Fruit fly (Drosophila melanogaster) whole organism, pupa: ENCODE results near the gene stv.

ENCODE experiments used
- CG10348 ChIP-seq: fragments of 200-800 bp; sonication (Bioruptor generic); IDR thresholded peaks from 2 replicates; pipeline ENCODE4 v1.3.6; 2022; ENCODE audit warnings: missing biosample characterization, missing genetic modification characterization
- CG12605 ChIP-seq: fragments of 200-800 bp; sonication (Bioruptor generic); IDR thresholded peaks from 2 replicates; pipeline ENCODE4 v1.3.6; 2022; ENCODE audit warnings: missing biosample characterization, missing genetic modification characterization
- CG13204 ChIP-seq: fragments of 200-800 bp; sonication (Bioruptor generic); optimal IDR thresholded peaks from 2 replicates; lab custom pipeline; 2018; ENCODE audit warnings: missing biosample characterization, mild to moderate bottlenecking, missing genetic modification characterization, moderate library complexity
- CG15710 ChIP-seq: fragments of 200-800 bp; sonication (Bioruptor generic); optimal IDR thresholded peaks from 2 replicates; lab custom pipeline; 2018; ENCODE audit warnings: missing biosample characterization, mild to moderate bottlenecking, missing genetic modification characterization, moderate library complexity
- CG17806 ChIP-seq: fragments of 200-800 bp; sonication (Bioruptor generic); optimal IDR thresholded peaks from 2 replicates; lab custom pipeline; 2018; ENCODE audit warnings: missing biosample characterization, mild to moderate bottlenecking, missing genetic modification characterization, moderate library complexity
- CG34367 ChIP-seq: fragments of 200-800 bp; sonication (Bioruptor generic); optimal IDR thresholded peaks from 2 replicates; lab custom pipeline; 2018; ENCODE audit warnings: missing biosample characterization, mild to moderate bottlenecking, missing genetic modification characterization
- D1 ChIP-seq: fragments of 200-800 bp; sonication (Bioruptor generic); optimal IDR thresholded peaks from 2 replicates; lab custom pipeline; 2018; ENCODE audit warnings: missing biosample characterization, mild to moderate bottlenecking, missing genetic modification characterization, moderate library complexity
- EcR ChIP-seq: fragments of 200-800 bp; sonication (Bioruptor generic); optimal IDR thresholded peaks from 3 replicates; lab custom pipeline; 2019; ENCODE audit warnings: missing biosample characterization, missing genetic modification characterization, mild to moderate bottlenecking, moderate library complexity, missing genetic modification reagents
- Ets98B ChIP-seq: fragments of 200-800 bp; sonication (Bioruptor generic); IDR thresholded peaks from 2 replicates; pipeline ENCODE4 v1.3.6; 2022; ENCODE audit warnings: missing biosample characterization, missing genetic modification characterization
- Snoo ChIP-seq: fragments of 200-800 bp; sonication (Bioruptor generic); optimal IDR thresholded peaks from 3 replicates; lab custom pipeline; 2017; ENCODE audit warnings: missing biosample characterization, mild to moderate bottlenecking, missing genetic modification characterization, inconsistent platforms
- rn ChIP-seq: fragments of 200-800 bp; sonication (Bioruptor generic); IDR thresholded peaks from 2 replicates; pipeline ENCODE4 v1.3.6; 2022; ENCODE audit warnings: missing biosample characterization, missing genetic modification characterization

DNA sequence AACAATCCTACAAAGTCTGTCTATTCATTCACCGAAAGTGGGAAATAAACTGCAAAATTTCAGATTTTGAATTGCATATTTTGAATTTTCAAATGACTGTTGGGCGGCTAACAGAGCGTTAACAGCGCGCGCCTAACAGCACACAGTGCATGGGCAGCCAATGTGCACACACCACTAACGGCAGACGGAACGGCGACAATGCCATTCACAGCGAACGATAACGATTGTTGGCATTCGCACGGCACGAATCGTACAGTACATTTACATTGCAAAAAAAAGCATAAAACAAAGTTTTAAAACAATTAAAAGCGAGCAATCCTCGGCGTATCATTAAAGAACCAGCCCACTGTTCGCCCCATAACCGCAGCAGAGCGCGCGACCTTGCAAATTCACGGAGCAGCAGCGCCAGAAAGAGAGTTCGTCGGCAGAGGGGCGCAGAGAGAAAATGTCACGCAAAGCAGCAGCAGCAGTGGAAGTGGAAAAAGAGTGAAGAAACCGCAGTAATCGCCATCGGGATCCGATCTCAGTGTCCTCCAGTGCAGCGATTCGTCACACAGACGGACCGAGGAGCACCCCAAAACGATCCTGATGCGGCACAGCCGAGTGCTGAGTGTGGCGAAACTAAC lies 25.3 kb downstream of the stv start, which contains the start of gene Spt20:
- no peak for TF ChIP-seq EcR (GFP tag; lab: Kevin White, UChicago)
- TF ChIP-seq CG34367 = no peak
- TF ChIP-seq rn (GFP tag; lab: Robert Waterston, UW) = no peak
- TF ChIP-seq Snoo = no peak
- no peak for TF ChIP-seq CG15710 (tag; lab: Kevin White, UChicago)
- no peak for TF ChIP-seq D1
- no peak for TF ChIP-seq CG12605 (GFP tag; lab: Robert Waterston, UW)
- TF ChIP-seq CG13204 (GFP tag; lab: Kevin White, UChicago) = no peak
- TF ChIP-seq CG17806 (tag; lab: Kevin White, UChicago) = no peak
- TF ChIP-seq Ets98B (GFP tag; lab: Robert Waterston, UW) = no peak
- no peak for TF ChIP-seq CG10348 (GFP tag; lab: Robert Waterston, UW)
